Worm (Caenorhabditis elegans): Measurements from ENCODE around the gene ltah-1.1.
"Not testable (repeated sequence)": the region's sequence is repeated elsewhere in the genome, so short reads cannot be mapped to it uniquely, and the experiment has no call there.

The ltah-1.1 gene

ce11 chrIV:12307720-12308119 is 28.3 kb downstream of the ltah-1.1 start, which contains the start of gene oac-57:
Gene oac-57, minus strand, starts transcription at chrIV:12307820.
- TF ChIP-seq tbx-37 (GFP tag; conservative IDR thresholded peaks at IDR 0.05) (no peak), ets-7 (tag; optimal IDR thresholded peaks at IDR 0.05) (no peak), flt-1 (GFP tag; IDR thresholded peaks at IDR 0.05) (no peak), hmg-4 (GFP tag; optimal IDR thresholded peaks at IDR 0.05) (no peak), ceh-13 (GFP tag; optimal IDR thresholded peaks at IDR 0.05) (no peak), tra-4 (tag; optimal IDR thresholded peaks at IDR 0.05) (no peak), ama-1 (optimal IDR thresholded peaks at IDR 0.05) (no peak), scrt-1 (GFP tag; IDR thresholded peaks at IDR 0.05) (no peak), hnd-1 (tag; optimal IDR thresholded peaks at IDR 0.05) (no peak), aly-1 (tag; optimal IDR thresholded peaks at IDR 0.05) (no peak), sea-1 (GFP tag; conservative IDR thresholded peaks at IDR 0.05) (no peak), ceh-36 (tag; optimal IDR thresholded peaks at IDR 0.05) (no peak), hmbx-1 (tag; optimal IDR thresholded peaks at IDR 0.05) (no peak)

- no peak for TF ChIP-seq ceh-36 (tag; optimal IDR thresholded peaks at IDR 0.05)
- no peak for TF ChIP-seq ets-7 (tag; optimal IDR thresholded peaks at IDR 0.05)
- TF ChIP-seq aly-1 (tag; optimal IDR thresholded peaks at IDR 0.05), result no peak
- no peak for TF ChIP-seq tbx-11 (GFP tag; IDR thresholded peaks at IDR 0.05)
These were observed 32.2 kb downstream of the ltah-1.1 start, which contains the start of gene oac-58 for ce11 chrIV:12311597-12311996. Gene oac-58, minus strand, starts transcription at chrIV:12311697.

ce11 chrIV:12326932-12327331 is 47.5 kb downstream of the ltah-1.1 start, which contains the start of gene F19B6.3:
Gene F19B6.3, plus strand, starts transcription at chrIV:12327232.
- TF ChIP-seq pes-1 (GFP tag; IDR thresholded peaks at IDR 0.05); hmbx-1 (tag; optimal IDR thresholded peaks at IDR 0.05); hmg-4 (GFP tag; optimal IDR thresholded peaks at IDR 0.05): not testable (repeated sequence)

ce11 chrIV:12330840-12331359 is 51.5 kb downstream of the ltah-1.1 start, which contains the start of gene ufd-1:
Gene ufd-1, minus strand, starts transcription at chrIV:12330890.
- TF ChIP-seq ets-7 (tag; optimal IDR thresholded peaks at IDR 0.05) (no peak), ceh-36 (tag; optimal IDR thresholded peaks at IDR 0.05) (no peak), sea-1 (GFP tag; conservative IDR thresholded peaks at IDR 0.05) (no peak), tbx-11 (GFP tag; IDR thresholded peaks at IDR 0.05) (no peak), ceh-13 (GFP tag; optimal IDR thresholded peaks at IDR 0.05) (no peak), aly-1 (tag; optimal IDR thresholded peaks at IDR 0.05) (no peak), tra-4 (tag; optimal IDR thresholded peaks at IDR 0.05) (no peak), flt-1 (GFP tag; IDR thresholded peaks at IDR 0.05) (no peak), scrt-1 (GFP tag; IDR thresholded peaks at IDR 0.05) (no peak), hmbx-1 (tag; optimal IDR thresholded peaks at IDR 0.05) (no peak), pes-1 (GFP tag; IDR thresholded peaks at IDR 0.05) (no peak), tbx-37 (GFP tag; conservative IDR thresholded peaks at IDR 0.05) (no peak), hnd-1 (tag; optimal IDR thresholded peaks at IDR 0.05) (no peak), ama-1 (optimal IDR thresholded peaks at IDR 0.05) (no peak)

All from whole organism, early embryonic.